Worm (Caenorhabditis elegans) whole organism, L4 larva: ENCODE measurements around the gene rtfo-1.

Source experiments
- dve-1 ChIP-seq: sonication (generic microtip); optimal IDR thresholded peaks from 2 replicates; lab custom pipeline; 2017; ENCODE audit warnings: antibody characterized with exemption, mild to moderate bottlenecking, missing genetic modification characterization, missing compliant biosample characterization; ENCODE audit not compliant: insufficient read depth
- jun-1 ChIP-seq: fragments of 150-350 bp; optimal IDR thresholded peaks from 2 replicates; lab custom pipeline; 2014; ENCODE audit warnings: missing biosample characterization, missing genetic modification reagents, missing genetic modification characterization
- lin-39 ChIP-seq: fragments of 150-350 bp; optimal IDR thresholded peaks from 2 replicates; lab custom pipeline; 2014; ENCODE audit warnings: missing biosample characterization, missing genetic modification reagents, missing genetic modification characterization
- snpc-4 ChIP-seq: fragments of 150-350 bp; optimal IDR thresholded peaks from 2 replicates; lab custom pipeline; 2014; ENCODE audit warnings: missing biosample characterization, missing genetic modification characterization
- zfp-2 ChIP-seq: sonication (generic microtip); optimal IDR thresholded peaks from 2 replicates; lab custom pipeline; 2016; ENCODE audit warnings: mild to moderate bottlenecking, missing genetic modification characterization, missing compliant biosample characterization

DNA sequence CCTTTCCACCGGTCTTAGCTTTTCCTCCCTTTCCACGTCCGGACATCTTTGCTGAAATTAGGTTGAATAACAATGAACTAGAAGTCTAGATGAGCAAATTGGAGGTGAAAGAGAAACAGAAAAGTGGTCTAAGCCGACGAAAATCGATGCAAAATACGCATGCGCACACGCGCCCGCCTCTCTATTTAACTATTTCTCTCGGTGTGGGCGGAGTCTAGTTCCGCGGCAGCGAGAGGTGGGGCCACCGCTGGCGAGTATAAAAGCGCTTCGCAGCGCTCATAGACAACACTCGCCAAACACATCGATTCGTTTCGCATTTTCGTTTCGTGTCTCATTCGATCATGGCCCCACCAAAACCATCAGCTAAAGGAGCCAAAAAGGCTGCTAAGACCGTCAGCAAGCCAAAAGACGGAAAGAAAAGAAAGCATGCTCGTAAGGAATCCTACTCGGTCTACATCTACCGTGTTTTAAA is 37.2 kb downstream of the rtfo-1 start, which contains the start of the genes his-35 and his-41:
- TF ChIP-seq lin-39: no peak
- TF ChIP-seq zfp-2 (tag; lab: Kevin White, UChicago): no peak
- no peak for TF ChIP-seq jun-1 (tag; lab: Kevin White, UChicago)
- no peak for TF ChIP-seq dve-1
- TF ChIP-seq snpc-4 (tag; lab: Kevin White, UChicago): no peak
